Fruit fly (Drosophila melanogaster) whole organism, embryonic: ENCODE measurements around the gene tsh.

ENCODE experiments used
- Atf6 ChIP-seq: fragments of 200-800 bp; sonication (Bioruptor generic); IDR thresholded peaks from 2 replicates; pipeline ENCODE4 v1.3.6; 2022; ENCODE audit warnings: missing biosample characterization, missing genetic modification characterization
- Awh ChIP-seq: fragments of 200-800 bp; sonication (Bioruptor generic); IDR thresholded peaks from 2 replicates; pipeline ENCODE4, ENCODE4 v1.3.6; 2022; ENCODE audit warnings: missing biosample characterization, missing genetic modification characterization
- CG10366 ChIP-seq: fragments of 200-800 bp; sonication (Bioruptor generic); IDR thresholded peaks from 2 replicates; pipeline ENCODE4 v1.3.6; 2022; ENCODE audit warnings: missing biosample characterization, missing genetic modification characterization
- CG10543 ChIP-seq: fragments of 200-800 bp; sonication (Bioruptor generic); optimal IDR thresholded peaks from 3 replicates; lab custom pipeline; 2017; ENCODE audit warnings: missing biosample characterization, mild to moderate bottlenecking, missing genetic modification characterization, moderate library complexity
- CG10565 ChIP-seq: fragments of 200-800 bp; sonication (Bioruptor generic); optimal IDR thresholded peaks from 3 replicates; lab custom pipeline; 2016; ENCODE audit warnings: missing biosample characterization, mild to moderate bottlenecking, missing genetic modification characterization
- CG11093 ChIP-seq: fragments of 200-800 bp; sonication (Bioruptor generic); IDR thresholded peaks from 3 replicates; pipeline ENCODE4 v1.3.6; 2022; ENCODE audit warnings: missing biosample characterization, missing genetic modification characterization
- CG12104 ChIP-seq: fragments of 200-800 bp; sonication (Bioruptor generic); optimal IDR thresholded peaks from 3 replicates; lab custom pipeline; 2016; ENCODE audit warnings: missing biosample characterization, missing genetic modification characterization
- CG12155 ChIP-seq: fragments of 200-800 bp; sonication (Bioruptor generic); optimal IDR thresholded peaks from 3 replicates; lab custom pipeline; 2016; ENCODE audit warnings: missing biosample characterization, missing genetic modification characterization
- CG12219 ChIP-seq: fragments of 200-800 bp; sonication (Bioruptor generic); optimal IDR thresholded peaks from 3 replicates; lab custom pipeline; 2018; ENCODE audit warnings: missing biosample characterization, mild to moderate bottlenecking, missing genetic modification characterization
- CG12942 ChIP-seq: fragments of 200-800 bp; sonication (Bioruptor generic); optimal IDR thresholded peaks from 3 replicates; lab custom pipeline; 2016; ENCODE audit warnings: missing biosample characterization, missing genetic modification characterization
- CG13123 ChIP-seq: fragments of 200-800 bp; sonication (Bioruptor generic); optimal IDR thresholded peaks from 2 replicates; lab custom pipeline; 2016; ENCODE audit warnings: missing biosample characterization, missing genetic modification characterization
- CG13287 ChIP-seq: fragments of 200-800 bp; sonication (Bioruptor generic); IDR thresholded peaks from 2 replicates; pipeline ENCODE4 v1.3.6; 2022; ENCODE audit warnings: missing biosample characterization, missing genetic modification characterization; ENCODE audit not compliant: partially characterized antibody
- CG13296 ChIP-seq: fragments of 200-800 bp; sonication (Bioruptor generic); optimal IDR thresholded peaks from 3 replicates; lab custom pipeline; 2018; ENCODE audit warnings: missing biosample characterization, mild to moderate bottlenecking, missing genetic modification characterization
- CG13624 ChIP-seq: fragments of 200-800 bp; sonication (Bioruptor generic); optimal IDR thresholded peaks from 2 replicates; lab custom pipeline; 2016; ENCODE audit warnings: missing biosample characterization, missing genetic modification characterization
- CG14050 ChIP-seq: fragments of 200-800 bp; sonication (Bioruptor generic); IDR thresholded peaks from 3 replicates; pipeline ENCODE4 v1.3.6; 2022; ENCODE audit warnings: missing biosample characterization, missing genetic modification characterization
- CG14667 ChIP-seq: fragments of 200-800 bp; sonication (Bioruptor generic); IDR thresholded peaks from 2 replicates; pipeline ENCODE4 v1.3.6; 2022; ENCODE audit warnings: missing biosample characterization, missing genetic modification characterization
- CG15269 ChIP-seq: fragments of 200-800 bp; sonication (Bioruptor generic); optimal IDR thresholded peaks from 2 replicates; lab custom pipeline; 2018; ENCODE audit warnings: missing biosample characterization, mild to moderate bottlenecking, missing genetic modification characterization, moderate library complexity
- CG16779 ChIP-seq: fragments of 200-800 bp; sonication (Bioruptor generic); IDR thresholded peaks from 2 replicates; pipeline ENCODE4 v1.3.6; 2022; ENCODE audit warnings: missing biosample characterization, missing genetic modification characterization
- CG2120 ChIP-seq: fragments of 200-800 bp; sonication (Bioruptor generic); optimal IDR thresholded peaks from 3 replicates; lab custom pipeline; 2016; ENCODE audit warnings: missing biosample characterization, missing genetic modification characterization
- CG2678 ChIP-seq: fragments of 200-800 bp; sonication (Bioruptor generic); optimal IDR thresholded peaks from 3 replicates; lab custom pipeline; 2019; ENCODE audit warnings: missing biosample characterization, mild to moderate bottlenecking, missing genetic modification characterization, moderate library complexity
- CG2712 ChIP-seq: fragments of 200-800 bp; optimal IDR thresholded peaks from 3 replicates; lab custom pipeline; 2019; ENCODE audit warnings: missing biosample characterization, mild to moderate bottlenecking, missing genetic modification characterization, moderate library complexity
- CG3726 ChIP-seq: fragments of 200-800 bp; sonication (Bioruptor generic); IDR thresholded peaks from 3 replicates; pipeline ENCODE4, ENCODE4 v1.3.6; 2022; ENCODE audit warnings: missing biosample characterization, missing genetic modification characterization
- CG3847 ChIP-seq: fragments of 200-800 bp; sonication (Bioruptor generic); IDR thresholded peaks from 2 replicates; pipeline ENCODE4 v1.3.6; 2022; ENCODE audit warnings: missing biosample characterization, missing genetic modification characterization
- CG7357 ChIP-seq: fragments of 200-800 bp; sonication (Bioruptor generic); IDR thresholded peaks from 3 replicates; pipeline ENCODE4 v1.3.6; 2022; ENCODE audit warnings: missing biosample characterization, missing genetic modification characterization
- CG8765 ChIP-seq: fragments of 200-800 bp; sonication (Bioruptor generic); IDR thresholded peaks from 2 replicates; pipeline ENCODE4 v1.3.6; 2022; ENCODE audit warnings: missing biosample characterization, missing genetic modification characterization
- Chrac-16 ChIP-seq: fragments of 200-800 bp; sonication (Bioruptor generic); optimal IDR thresholded peaks from 3 replicates; lab custom pipeline; 2016; ENCODE audit warnings: missing biosample characterization, missing genetic modification characterization
- Dip3 ChIP-seq: fragments of 200-800 bp; sonication (Bioruptor generic); optimal IDR thresholded peaks from 3 replicates; lab custom pipeline; 2016; ENCODE audit warnings: missing biosample characterization, missing genetic modification characterization
- Elba2 ChIP-seq: fragments of 200-800 bp; sonication (Bioruptor generic); optimal IDR thresholded peaks from 3 replicates; lab custom pipeline; 2016; ENCODE audit warnings: missing biosample characterization, missing genetic modification characterization
- Myb ChIP-seq: fragments of 200-800 bp; sonication (Bioruptor generic); optimal IDR thresholded peaks from 2 replicates; lab custom pipeline; 2016; ENCODE audit warnings: missing biosample characterization, missing genetic modification characterization
- Nf-YB ChIP-seq: fragments of 200-800 bp; sonication (Bioruptor generic); optimal IDR thresholded peaks from 3 replicates; lab custom pipeline; 2019; ENCODE audit warnings: missing biosample characterization, mild to moderate bottlenecking, missing genetic modification characterization, moderate library complexity
- NfI ChIP-seq: fragments of 200-800 bp; sonication (Bioruptor generic); optimal IDR thresholded peaks from 3 replicates; lab custom pipeline; 2018; ENCODE audit warnings: missing biosample characterization, mild to moderate bottlenecking, missing genetic modification characterization, moderate library complexity
- Oaz ChIP-seq: fragments of 200-800 bp; sonication (Bioruptor generic); IDR thresholded peaks from 2 replicates; pipeline ENCODE4 v1.3.6; 2022; ENCODE audit warnings: missing biosample characterization, missing genetic modification characterization
- Ssrp ChIP-seq: fragments of 200-800 bp; sonication (Bioruptor generic); optimal IDR thresholded peaks from 2 replicates; lab custom pipeline; 2018; ENCODE audit warnings: missing biosample characterization, mild to moderate bottlenecking, missing genetic modification characterization, moderate library complexity
- Trl ChIP-seq, 3 experiments: fragments of >200 bp in 2 of 3; fragments of 200-800 bp in 1 of 3; sonication (Bioruptor generic) in 1 of 3; optimal IDR thresholded peaks; 2 replicates in 1 of 3; 3 replicates in 2 of 3; lab custom pipeline; 2016 to 2017; ENCODE audit warnings: missing biosample characterization in 1 of 3, missing genetic modification characterization in 1 of 3
- cad ChIP-seq: fragments of >200 bp; optimal IDR thresholded peaks from 2 replicates; lab custom pipeline; 2017; ENCODE audit warnings: missing biosample characterization, missing genetic modification characterization
- cg ChIP-seq: fragments of 200-800 bp; sonication (Bioruptor generic); optimal IDR thresholded peaks from 3 replicates; lab custom pipeline; 2019; ENCODE audit warnings: missing biosample characterization, mild to moderate bottlenecking, missing genetic modification characterization, moderate library complexity
- crc ChIP-seq: fragments of 200-800 bp; sonication (Bioruptor generic); optimal IDR thresholded peaks from 2 replicates; lab custom pipeline; 2016; ENCODE audit warnings: missing biosample characterization, missing genetic modification characterization
- dpn ChIP-seq, 2 experiments: fragments of 200-800 bp; sonication (Bioruptor generic); optimal IDR thresholded peaks; 3 replicates each; lab custom pipeline; 2016; ENCODE audit warnings: missing biosample characterization in 2 of 2, missing genetic modification characterization in 2 of 2
- esg ChIP-seq: fragments of 200-800 bp; sonication (Bioruptor generic); conservative IDR thresholded peaks from 2 replicates; pipeline ENCODE4 v1.3.6; 2022; ENCODE audit warnings: missing biosample characterization, missing genetic modification characterization
- gem ChIP-seq: fragments of 200-800 bp; sonication (Bioruptor generic); optimal IDR thresholded peaks from 2 replicates; lab custom pipeline; 2019; ENCODE audit warnings: missing biosample characterization, mild to moderate bottlenecking, missing genetic modification characterization, moderate library complexity
- grau ChIP-seq: fragments of 200-800 bp; optimal IDR thresholded peaks from 3 replicates; lab custom pipeline; 2019; ENCODE audit warnings: missing biosample characterization, mild to moderate bottlenecking, missing genetic modification characterization, moderate library complexity
- hbn ChIP-seq: fragments of 200-800 bp; sonication (Bioruptor generic); IDR thresholded peaks from 2 replicates; pipeline ENCODE4 v1.3.6; 2022; ENCODE audit warnings: missing biosample characterization, missing genetic modification characterization; ENCODE audit not compliant: partially characterized antibody
- lbe ChIP-seq: fragments of 200-800 bp; sonication (Bioruptor generic); optimal IDR thresholded peaks from 2 replicates; lab custom pipeline; 2016; ENCODE audit warnings: missing biosample characterization, mild to moderate bottlenecking, missing genetic modification characterization
- mld ChIP-seq: fragments of 200-800 bp; sonication (Bioruptor generic); IDR thresholded peaks from 3 replicates; pipeline ENCODE4 v1.3.6; 2022; ENCODE audit warnings: missing biosample characterization, missing genetic modification characterization; ENCODE audit not compliant: partially characterized antibody
- odd ChIP-seq: fragments of 200-800 bp; sonication (Bioruptor generic); optimal IDR thresholded peaks from 2 replicates; lab custom pipeline; 2017; ENCODE audit warnings: missing biosample characterization, mild to moderate bottlenecking, missing genetic modification characterization
- onecut ChIP-seq: fragments of 200-800 bp; sonication (Bioruptor generic); IDR thresholded peaks from 2 replicates; pipeline ENCODE4 v1.3.6; 2022; ENCODE audit warnings: missing biosample characterization, missing genetic modification characterization
- pros ChIP-seq: fragments of 200-800 bp; sonication (Bioruptor generic); optimal IDR thresholded peaks from 3 replicates; lab custom pipeline; 2019; ENCODE audit warnings: missing biosample characterization, mild to moderate bottlenecking, missing genetic modification characterization, moderate library complexity
- sug ChIP-seq: fragments of 200-800 bp; optimal IDR thresholded peaks from 2 replicates; lab custom pipeline; 2019; ENCODE audit warnings: missing biosample characterization, mild to moderate bottlenecking, missing genetic modification characterization, moderate library complexity
- tap ChIP-seq: fragments of 200-800 bp; optimal IDR thresholded peaks from 3 replicates; lab custom pipeline; 2019; ENCODE audit warnings: missing biosample characterization, mild to moderate bottlenecking, missing genetic modification characterization, moderate library complexity
- tio ChIP-seq: fragments of 200-800 bp; sonication (Bioruptor generic); optimal IDR thresholded peaks from 2 replicates; lab custom pipeline; 2017; ENCODE audit warnings: missing biosample characterization, missing genetic modification characterization, inconsistent platforms

tsh gene

dm6 chr2L:21786991-21787390, 41.4 kb upstream of the tsh start (continued):
- TF ChIP-seq CG7357 (GFP tag; lab: Robert Waterston, UW) (peak; percentile 29; the same call in 1 of the 3 replicates), CG10543 (GFP tag; lab: Kevin White, UChicago) (no peak), CG14050 (GFP tag; lab: Robert Waterston, UW) (peak; percentile 34; the same call in 1 of the 3 replicates), CG12104 (no peak), Oaz (GFP tag; lab: Robert Waterston, UW) (0 out of 2 replicates have a peak, but pooled peaks have one; percentile 17), Atf6 (GFP tag; lab: Robert Waterston, UW) (no peak), CG10565 (GFP tag; lab: Kevin White, UChicago) (no peak), CG13123 (no peak), Myb (GFP tag; lab: Kevin White, UChicago) (no peak), Ssrp (peak; percentile 26), Awh (GFP tag; lab: Robert Waterston, UW) (peak; percentile 65), tio (GFP tag; lab: Kevin White, UChicago) (peak; percentile 18), CG14667 (GFP tag; lab: Robert Waterston, UW) (no peak), CG8765 (GFP tag; lab: Robert Waterston, UW) (0 out of 2 replicates have a peak, but pooled peaks have one; percentile 30), Chrac-16 (GFP tag; lab: Kevin White, UChicago) (peak; percentile 32), cg (GFP tag; lab: Kevin White, UChicago) (no peak), esg (GFP tag; lab: Robert Waterston, UW) (peak; percentile 56), CG12942 (GFP tag; lab: Kevin White, UChicago) (peak; percentile 5), Trl (optimal IDR thresholded peaks at IDR 0.05; lab: Kevin White, UChicago) (no peak), Trl (GFP tag; optimal IDR thresholded peaks at IDR 0.05; lab: Kevin White, UChicago) (peak; percentile 59), CG2678 (tag; lab: Kevin White, UChicago) (peak; percentile 76), CG12155 (GFP tag; lab: Kevin White, UChicago) (peak; percentile 17), odd (GFP tag; lab: Kevin White, UChicago) (no peak), CG13296 (GFP tag; lab: Kevin White, UChicago) (peak; percentile 47), CG11093 (GFP tag; lab: Robert Waterston, UW) (peak; percentile 46; the same call in 1 of the 3 replicates), Nf-YB (GFP tag; lab: Kevin White, UChicago) (peak; percentile 16), sug (tag; lab: Kevin White, UChicago) (peak; percentile 17), hbn (GFP tag; lab: Robert Waterston, UW) (no peak), NfI (peak; percentile 56), tap (tag; lab: Kevin White, UChicago) (peak; percentile 30), Dip3 (no peak), CG2120 (GFP tag; lab: Kevin White, UChicago) (peak; percentile 68), pros (GFP tag; lab: Kevin White, UChicago) (peak; percentile 29), CG3847 (GFP tag; lab: Robert Waterston, UW) (peak; percentile 37; the same call in 1 of the 2 replicates), crc (GFP tag; lab: Kevin White, UChicago) (peak; percentile 3), mld (no peak), CG10366 (GFP tag; lab: Robert Waterston, UW) (peak; percentile 55; the same call in 1 of the 2 replicates), CG2712 (tag; lab: Kevin White, UChicago) (peak; percentile 56), Elba2 (GFP tag; lab: Kevin White, UChicago) (no peak), dpn (GFP tag; optimal IDR thresholded peaks at IDR 0.05; lab: Kevin White, UChicago) (peak; percentile 39 to 44), CG15269 (peak; percentile 60), gem (tag; lab: Kevin White, UChicago) (peak; percentile 72), CG3726 (GFP tag; lab: Robert Waterston, UW) (0 out of 3 replicates have a peak, but pooled peaks have one; percentile 60), grau (tag; lab: Kevin White, UChicago) (peak; percentile 64), CG13287 (GFP tag; lab: Robert Waterston, UW) (no peak), cad (no peak), onecut (GFP tag; lab: Robert Waterston, UW) (peak; percentile 27; the same call in 1 of the 2 replicates), CG13624 (peak; percentile 65), CG12219 (GFP tag; lab: Kevin White, UChicago) (peak; percentile 44), CG16779 (GFP tag; lab: Robert Waterston, UW) (no peak), lbe (GFP tag; lab: Kevin White, UChicago) (no peak)
